Fruit fly (Drosophila melanogaster) whole organism, embryonic: ENCODE results near the gene CG7407.

Experiments
- Atf6 ChIP-seq: fragments of 200-800 bp; sonication (Bioruptor generic); IDR thresholded peaks from 2 replicates; pipeline ENCODE4 v1.3.6; 2022; ENCODE audit warnings: missing biosample characterization, missing genetic modification characterization
- CG11456 ChIP-seq: fragments of 200-800 bp; sonication (Bioruptor generic); IDR thresholded peaks from 3 replicates; pipeline ENCODE4 v1.3.6; 2022; ENCODE audit warnings: missing biosample characterization, missing genetic modification characterization
- CG11723 ChIP-seq: fragments of 200-800 bp; sonication (Bioruptor generic); optimal IDR thresholded peaks from 2 replicates; lab custom pipeline; 2017; ENCODE audit warnings: missing biosample characterization, mild to moderate bottlenecking, missing genetic modification characterization
- CG12299 ChIP-seq: fragments of 200-800 bp; sonication (Bioruptor generic); optimal IDR thresholded peaks from 2 replicates; lab custom pipeline; 2018; ENCODE audit warnings: missing biosample characterization, mild to moderate bottlenecking, missing genetic modification characterization
- CG12659 ChIP-seq: fragments of 200-800 bp; sonication (Bioruptor generic); optimal IDR thresholded peaks from 3 replicates; lab custom pipeline; 2017; ENCODE audit warnings: mild to moderate bottlenecking, missing biosample characterization, missing genetic modification reagents, missing genetic modification characterization
- CG13287 ChIP-seq: fragments of 200-800 bp; sonication (Bioruptor generic); IDR thresholded peaks from 2 replicates; pipeline ENCODE4 v1.3.6; 2022; ENCODE audit warnings: missing biosample characterization, missing genetic modification characterization; ENCODE audit not compliant: partially characterized antibody
- CG13424 ChIP-seq: fragments of 200-800 bp; sonication (Bioruptor generic); optimal IDR thresholded peaks from 2 replicates; lab custom pipeline; 2019; ENCODE audit warnings: missing biosample characterization, mild to moderate bottlenecking, missing genetic modification characterization, moderate library complexity
- CG15269 ChIP-seq: fragments of 200-800 bp; sonication (Bioruptor generic); optimal IDR thresholded peaks from 2 replicates; lab custom pipeline; 2018; ENCODE audit warnings: missing biosample characterization, mild to moderate bottlenecking, missing genetic modification characterization, moderate library complexity
- CG1603 ChIP-seq: fragments of 200-800 bp; sonication (Bioruptor generic); optimal IDR thresholded peaks from 2 replicates; lab custom pipeline; 2019; ENCODE audit warnings: missing biosample characterization, mild to moderate bottlenecking, missing genetic modification characterization, moderate library complexity
- CG16779 ChIP-seq: fragments of 200-800 bp; sonication (Bioruptor generic); IDR thresholded peaks from 2 replicates; pipeline ENCODE4 v1.3.6; 2022; ENCODE audit warnings: missing biosample characterization, missing genetic modification characterization
- CG2712 ChIP-seq: fragments of 200-800 bp; optimal IDR thresholded peaks from 3 replicates; lab custom pipeline; 2019; ENCODE audit warnings: missing biosample characterization, mild to moderate bottlenecking, missing genetic modification characterization, moderate library complexity
- CG30403 ChIP-seq: fragments of 200-800 bp; sonication (Bioruptor generic); optimal IDR thresholded peaks from 3 replicates; lab custom pipeline; 2016; ENCODE audit warnings: missing biosample characterization, missing genetic modification characterization
- CG3163 ChIP-seq: fragments of 200-800 bp; sonication (Bioruptor generic); optimal IDR thresholded peaks from 3 replicates; lab custom pipeline; 2016; ENCODE audit warnings: missing biosample characterization, missing genetic modification characterization
- CG5245 ChIP-seq: fragments of 200-800 bp; sonication (Bioruptor generic); optimal IDR thresholded peaks from 3 replicates; lab custom pipeline; 2016; ENCODE audit warnings: missing biosample characterization, missing genetic modification characterization
- CG8478 ChIP-seq: fragments of >200 bp; optimal IDR thresholded peaks from 2 replicates; lab custom pipeline; 2018
- D19A ChIP-seq: fragments of 200-800 bp; optimal IDR thresholded peaks from 3 replicates; lab custom pipeline; 2019; ENCODE audit warnings: missing biosample characterization, mild to moderate bottlenecking, missing genetic modification characterization, moderate library complexity
- Dek ChIP-seq: fragments of 200-800 bp; sonication (Bioruptor generic); optimal IDR thresholded peaks from 3 replicates; lab custom pipeline; 2019; ENCODE audit warnings: missing biosample characterization, mild to moderate bottlenecking, missing genetic modification characterization, moderate library complexity
- Dip2 ChIP-seq: fragments of 200-800 bp; sonication (Bioruptor generic); IDR thresholded peaks from 2 replicates; pipeline ENCODE4 v1.3.6; 2022; ENCODE audit warnings: missing biosample characterization, missing genetic modification characterization
- HmgD ChIP-seq: fragments of 200-800 bp; sonication (Bioruptor generic); optimal IDR thresholded peaks from 3 replicates; lab custom pipeline; 2016; ENCODE audit warnings: missing biosample characterization, missing genetic modification characterization
- Hr78 ChIP-seq, 2 experiments: fragments of 200-800 bp in 1 of 2; fragments of >200 bp in 1 of 2; sonication (Bioruptor generic) in 1 of 2; optimal IDR thresholded peaks; 2 replicates each; lab custom pipeline; 2017 to 2019; ENCODE audit warnings: missing biosample characterization in 2 of 2, missing genetic modification characterization in 2 of 2, mild to moderate bottlenecking in 1 of 2, moderate library complexity in 1 of 2
- Kr ChIP-seq: fragments of 200-800 bp; sonication (Bioruptor generic); optimal IDR thresholded peaks from 2 replicates; lab custom pipeline; 2017; ENCODE audit warnings: missing biosample characterization, mild to moderate bottlenecking, missing genetic modification characterization
- MBD-R2 ChIP-seq: fragments of 200-800 bp; sonication (Bioruptor generic); IDR thresholded peaks from 2 replicates; pipeline ENCODE4 v1.3.6; 2022; ENCODE audit warnings: missing biosample characterization, missing genetic modification characterization
- Myb ChIP-seq: fragments of 200-800 bp; sonication (Bioruptor generic); optimal IDR thresholded peaks from 2 replicates; lab custom pipeline; 2016; ENCODE audit warnings: missing biosample characterization, missing genetic modification characterization
- PHDP ChIP-seq: fragments of 200-800 bp; sonication (Bioruptor generic); optimal IDR thresholded peaks from 3 replicates; lab custom pipeline; 2018; ENCODE audit warnings: missing biosample characterization, mild to moderate bottlenecking, missing genetic modification characterization, moderate library complexity
- Pdp1 ChIP-seq, 2 experiments: fragments of 200-800 bp; sonication (Bioruptor generic); optimal IDR thresholded peaks; 3 replicates each; lab custom pipeline; 2016; ENCODE audit warnings: missing biosample characterization in 2 of 2, missing genetic modification characterization in 2 of 2, mild to moderate bottlenecking in 1 of 2, moderate library complexity in 1 of 2
- Sry-δ ChIP-seq: fragments of 200-800 bp; sonication (Bioruptor generic); optimal IDR thresholded peaks from 2 replicates; lab custom pipeline; 2016; ENCODE audit warnings: missing biosample characterization, missing genetic modification characterization
- Ssrp ChIP-seq: fragments of 200-800 bp; sonication (Bioruptor generic); optimal IDR thresholded peaks from 2 replicates; lab custom pipeline; 2018; ENCODE audit warnings: missing biosample characterization, mild to moderate bottlenecking, missing genetic modification characterization, moderate library complexity
- Tbp ChIP-seq: fragments of >200 bp; optimal IDR thresholded peaks from 2 replicates; lab custom pipeline; 2018; ENCODE audit warnings: missing biosample characterization, missing genetic modification characterization
- ac ChIP-seq: fragments of 200-800 bp; sonication (Bioruptor generic); optimal IDR thresholded peaks from 3 replicates; lab custom pipeline; 2017; ENCODE audit warnings: missing biosample characterization, mild to moderate bottlenecking, missing genetic modification characterization
- dm ChIP-seq: fragments of 200-800 bp; sonication (Bioruptor generic); optimal IDR thresholded peaks from 3 replicates; lab custom pipeline; 2016; ENCODE audit warnings: missing biosample characterization, missing genetic modification characterization
- esg ChIP-seq: fragments of 200-800 bp; sonication (Bioruptor generic); conservative IDR thresholded peaks from 2 replicates; pipeline ENCODE4 v1.3.6; 2022; ENCODE audit warnings: missing biosample characterization, missing genetic modification characterization
- eve ChIP-seq, 2 experiments: fragments of >200 bp; optimal IDR thresholded peaks; 2 replicates each; lab custom pipeline; 2017; ENCODE audit warnings: missing biosample characterization in 2 of 2, missing genetic modification characterization in 2 of 2
- fd64A ChIP-seq: fragments of 200-800 bp; sonication (Bioruptor generic); optimal IDR thresholded peaks from 3 replicates; lab custom pipeline; 2018; ENCODE audit warnings: missing biosample characterization, mild to moderate bottlenecking, missing genetic modification characterization
- fu2 ChIP-seq: fragments of 200-800 bp; sonication (Bioruptor generic); optimal IDR thresholded peaks from 2 replicates; lab custom pipeline; 2016; ENCODE audit warnings: missing biosample characterization, missing genetic modification characterization
- gfzf ChIP-seq: fragments of 200-800 bp; sonication (Bioruptor generic); optimal IDR thresholded peaks from 2 replicates; lab custom pipeline; 2016; ENCODE audit warnings: missing biosample characterization, mild to moderate bottlenecking, missing genetic modification characterization, moderate library complexity
- her ChIP-seq: fragments of 200-800 bp; sonication (Bioruptor generic); optimal IDR thresholded peaks from 2 replicates; lab custom pipeline; 2016; ENCODE audit warnings: missing biosample characterization, missing genetic modification characterization
- lab ChIP-seq: fragments of 200-800 bp; sonication (Bioruptor generic); optimal IDR thresholded peaks from 3 replicates; lab custom pipeline; 2017; ENCODE audit warnings: missing biosample characterization, missing genetic modification characterization, mild to moderate bottlenecking, moderate library complexity, missing genetic modification reagents
- lmd ChIP-seq: fragments of 200-800 bp; sonication (Bioruptor generic); IDR thresholded peaks from 2 replicates; pipeline ENCODE4 v1.3.6; 2022; ENCODE audit warnings: missing biosample characterization, missing genetic modification characterization
- mld ChIP-seq: fragments of 200-800 bp; sonication (Bioruptor generic); IDR thresholded peaks from 3 replicates; pipeline ENCODE4 v1.3.6; 2022; ENCODE audit warnings: missing biosample characterization, missing genetic modification characterization; ENCODE audit not compliant: partially characterized antibody
- org-1 ChIP-seq: fragments of 200-800 bp; sonication (Bioruptor generic); optimal IDR thresholded peaks from 2 replicates; lab custom pipeline; 2017; ENCODE audit warnings: missing biosample characterization, missing genetic modification characterization
- pan ChIP-seq, 4 experiments: fragments of >200 bp in 3 of 4; fragments of 200-800 bp in 1 of 4; sonication (Bioruptor generic) in 1 of 4; optimal IDR thresholded peaks in 3 of 4; IDR thresholded peaks in 1 of 4; 2 replicates each; pipeline versions ENCODE4 v1.3.6 to Lab custom; 2017 to 2022; ENCODE audit warnings: missing biosample characterization in 2 of 4, missing genetic modification characterization in 2 of 4, mixed read lengths in 1 of 4
- prd ChIP-seq, 3 experiments: fragments of >200 bp in 2 of 3; fragments of 200-800 bp in 1 of 3; sonication (Bioruptor generic) in 1 of 3; optimal IDR thresholded peaks in 2 of 3; IDR thresholded peaks in 1 of 3; 2 replicates in 2 of 3; 3 replicates in 1 of 3; pipeline versions ENCODE4 v1.3.6 to Lab custom; 2017 to 2022; ENCODE audit warnings: missing biosample characterization in 1 of 3, missing genetic modification characterization in 1 of 3
- pum ChIP-seq: fragments of 200-800 bp; sonication (Bioruptor generic); optimal IDR thresholded peaks from 2 replicates; lab custom pipeline; 2016; ENCODE audit warnings: missing biosample characterization, missing genetic modification characterization
- sens-2 ChIP-seq: fragments of 200-800 bp; sonication (Bioruptor generic); IDR thresholded peaks from 2 replicates; pipeline ENCODE4 v1.3.6; 2022; ENCODE audit warnings: missing biosample characterization, missing genetic modification characterization
- ttk ChIP-seq: fragments of 200-800 bp; sonication (Bioruptor generic); IDR thresholded peaks from 2 replicates; pipeline ENCODE4 v2.1.2; 2022; ENCODE audit warnings: missing biosample characterization, missing genetic modification characterization
- unc-4 ChIP-seq: fragments of 200-800 bp; sonication (Bioruptor generic); IDR thresholded peaks from 2 replicates; pipeline ENCODE4 v1.3.6; 2022; ENCODE audit warnings: missing biosample characterization, missing genetic modification characterization; ENCODE audit not compliant: partially characterized antibody
- unpg ChIP-seq: fragments of 200-800 bp; sonication (Bioruptor generic); optimal IDR thresholded peaks from 3 replicates; lab custom pipeline; 2018; ENCODE audit warnings: missing biosample characterization, mild to moderate bottlenecking, missing genetic modification characterization, moderate library complexity
- zen ChIP-seq: fragments of 200-800 bp; sonication (Bioruptor generic); optimal IDR thresholded peaks from 3 replicates; lab custom pipeline; 2018; ENCODE audit warnings: missing biosample characterization, mild to moderate bottlenecking, missing genetic modification characterization, moderate library complexity
- zen2 ChIP-seq: fragments of 200-800 bp; sonication (Bioruptor generic); IDR thresholded peaks from 3 replicates; pipeline ENCODE4 v1.3.6; 2022; ENCODE audit warnings: missing biosample characterization, missing genetic modification characterization; ENCODE audit not compliant: partially characterized antibody
- zfh1 ChIP-seq: fragments of 200-800 bp; sonication (Bioruptor generic); IDR thresholded peaks from 3 replicates; pipeline ENCODE4 v1.3.6; 2022; ENCODE audit warnings: missing biosample characterization, missing genetic modification characterization

The CG7407 gene

dm6 chr3L:21821780-21822179 lies 1.5 kb upstream of the CG7407 start, which contains the start of gene CycH (continued):
- TF ChIP-seq Pdp1 (GFP tag; optimal IDR thresholded peaks at IDR 0.05; lab: Kevin White, UChicago) (peak; percentile 34), CG13424 (tag; lab: Kevin White, UChicago) (no peak), zfh1 (GFP tag; lab: Robert Waterston, UW) (0 out of 3 replicates have a peak, but pooled peaks have one; percentile 44), Atf6 (GFP tag; lab: Robert Waterston, UW) (no peak), HmgD (GFP tag; lab: Kevin White, UChicago) (no peak), unc-4 (no peak), CG16779 (GFP tag; lab: Robert Waterston, UW) (no peak; the same call in 1 of the 2 replicates), lmd (GFP tag; lab: Robert Waterston, UW) (peak; percentile 7; the same call in 1 of the 2 replicates), CG30403 (peak; percentile 62), her (GFP tag; lab: Kevin White, UChicago) (peak; percentile 46), CG13287 (peak; percentile 25), CG15269 (no peak), D19A (tag; lab: Kevin White, UChicago) (peak; percentile 32), Hr78 (GFP tag; optimal IDR thresholded peaks at IDR 0.05; lab: Kevin White, UChicago) (peak in 1 of 2 experiments; percentile 26), ttk (GFP tag; lab: Robert Waterston, UW) (no peak), CG12659 (GFP tag; lab: Kevin White, UChicago) (peak; percentile 44), Sry-δ (GFP tag; lab: Kevin White, UChicago) (no peak), sens-2 (GFP tag; lab: Robert Waterston, UW) (no peak), Dip2 (GFP tag; lab: Robert Waterston, UW) (no peak), dm (no peak), CG8478 (lab: Kevin White, UChicago) (no peak), gfzf (GFP tag; lab: Kevin White, UChicago) (peak; percentile 79), PHDP (no peak), zen (tag; lab: Kevin White, UChicago) (peak; percentile 19), Myb (GFP tag; lab: Kevin White, UChicago) (peak; percentile 24), esg (GFP tag; lab: Robert Waterston, UW) (no peak), CG2712 (tag; lab: Kevin White, UChicago) (peak; percentile 46), org-1 (no peak), Tbp (GFP tag; lab: Kevin White, UChicago) (no peak), fd64A (GFP tag; lab: Kevin White, UChicago) (no peak), fu2 (GFP tag; lab: Kevin White, UChicago) (peak; percentile 21), CG3163 (peak; percentile 10), Kr (no peak), CG11456 (GFP tag; lab: Robert Waterston, UW) (no peak), Ssrp (tag; lab: Kevin White, UChicago) (no peak), zen2 (GFP tag; lab: Robert Waterston, UW) (no peak), CG12299 (no peak), ac (no peak), pum (GFP tag; lab: Kevin White, UChicago) (peak; percentile 1), CG11723 (no peak), prd (optimal IDR thresholded peaks at IDR 0.05; lab: Kevin White, UChicago) (no peak), prd (GFP tag; IDR thresholded peaks at IDR 0.05; lab: Robert Waterston, UW) (no peak), eve (GFP tag; optimal IDR thresholded peaks at IDR 0.05; lab: Kevin White, UChicago) (no peak), Dek (tag; lab: Kevin White, UChicago) (peak; percentile 22), lab (GFP tag; lab: Kevin White, UChicago) (no peak), CG5245 (GFP tag; lab: Kevin White, UChicago) (peak; percentile 6), CG1603 (tag; lab: Kevin White, UChicago) (peak; percentile 71), mld (GFP tag; lab: Robert Waterston, UW) (no peak), pan (optimal IDR thresholded peaks at IDR 0.05; lab: Kevin White, UChicago) (no peak), pan (GFP tag; optimal IDR thresholded peaks at IDR 0.05 in 1 of 2, IDR thresholded peaks at IDR 0.05 in 1 of 2) (no peak), MBD-R2 (GFP tag; lab: Robert Waterston, UW) (peak; percentile 85), unpg (GFP tag; lab: Kevin White, UChicago) (no peak)
